Worm (Caenorhabditis elegans) whole organism, L4 larva: Measurements from ENCODE around the gene W08E12.9.

Experiments
- ama-1 ChIP-seq: fragments of 150-350 bp; optimal IDR thresholded peaks from 2 replicates; lab custom pipeline; 2014; ENCODE audit warnings: inconsistent platforms, mixed read lengths
- attf-4 ChIP-seq: sonication (generic microtip); optimal IDR thresholded peaks from 3 replicates; lab custom pipeline; 2017; ENCODE audit warnings: missing biosample characterization, missing genetic modification characterization
- ceh-28 ChIP-seq: fragments of 150-350 bp; optimal IDR thresholded peaks from 2 replicates; lab custom pipeline; 2014; ENCODE audit warnings: missing biosample characterization, missing genetic modification reagents, missing genetic modification characterization
- dpl-1 ChIP-seq: fragments of 150-350 bp; optimal IDR thresholded peaks from 2 replicates; lab custom pipeline; 2014; ENCODE audit warnings: missing biosample characterization, missing genetic modification reagents, missing genetic modification characterization
- fkh-10 ChIP-seq: fragments of 150-350 bp; optimal IDR thresholded peaks from 2 replicates; lab custom pipeline; 2014; ENCODE audit warnings: missing biosample characterization, missing genetic modification reagents, missing genetic modification characterization
- lsy-2 ChIP-seq, 2 experiments: fragments of 150-350 bp in 1 of 2; sonication (generic microtip) in 1 of 2; optimal IDR thresholded peaks; 2 replicates each; lab custom pipeline; 2014 to 2017; ENCODE audit warnings: missing biosample characterization in 2 of 2, missing genetic modification characterization in 2 of 2
- nhr-11 ChIP-seq: fragments of 150-350 bp; optimal IDR thresholded peaks from 2 replicates; lab custom pipeline; 2014; ENCODE audit warnings: missing biosample characterization, missing genetic modification characterization
- rbr-2 ChIP-seq: sonication (generic microtip); optimal IDR thresholded peaks from 2 replicates; lab custom pipeline; 2016; ENCODE audit warnings: missing genotype, missing genetic modification characterization, missing compliant biosample characterization
- saeg-2 ChIP-seq: fragments of 200-800 bp; sonication (Bioruptor generic); IDR thresholded peaks from 2 replicates; pipeline ENCODE4 v1.3.6; 2022; ENCODE audit warnings: missing genetic modification reagents, missing genetic modification characterization, missing compliant biosample characterization
- skn-1 ChIP-seq: fragments of 150-350 bp; optimal IDR thresholded peaks from 2 replicates; lab custom pipeline; 2014; ENCODE audit warnings: missing biosample characterization, missing genetic modification characterization
- snpc-4 ChIP-seq: fragments of 150-350 bp; optimal IDR thresholded peaks from 2 replicates; lab custom pipeline; 2014; ENCODE audit warnings: missing biosample characterization, missing genetic modification characterization
- unc-62 ChIP-seq, 3 experiments: fragments of 150-350 bp in 1 of 3; sonication (generic microtip); optimal IDR thresholded peaks in 2 of 3; peaks in 1 of 3; 1 replicate in 1 of 3; 2 replicates in 2 of 3; lab custom pipeline; 2014 to 2017; ENCODE audit warnings: missing biosample characterization in 3 of 3, missing genetic modification characterization in 3 of 3, missing genetic modification reagents in 3 of 3, missing genotype in 1 of 3

ce11 chrIV:3337275-3337674, 29.9 kb upstream of the W08E12.9 start:
- no peak for TF ChIP-seq skn-1 (tag; lab: Kevin White, UChicago)
- TF ChIP-seq ama-1 (lab: Kevin White, UChicago) = no peak
- TF ChIP-seq attf-4 = no peak
- TF ChIP-seq snpc-4 (tag; lab: Kevin White, UChicago) = no peak
- TF ChIP-seq unc-62 (GFP tag; optimal IDR thresholded peaks at IDR 0.05 in 1 of 2; lab: Kevin White, UChicago) = peak in 1 of 2 experiments; percentile 9
- no peak for TF ChIP-seq unc-62 (tag; optimal IDR thresholded peaks at IDR 0.05; lab: Kevin White, UChicago)
- no peak for TF ChIP-seq dpl-1 (GFP tag; lab: Kevin White, UChicago)
- no peak for TF ChIP-seq ceh-28 (tag; lab: Kevin White, UChicago)
- TF ChIP-seq saeg-2 (GFP tag; lab: Robert Waterston, UW) = no peak
- TF ChIP-seq fkh-10 = no peak
- TF ChIP-seq rbr-2 = no peak
- no peak for TF ChIP-seq lsy-2 (tag; optimal IDR thresholded peaks at IDR 0.05; lab: Kevin White, UChicago)
- TF ChIP-seq nhr-11 (tag; lab: Kevin White, UChicago) = no peak
